Fruit fly (Drosophila melanogaster): ENCODE measurements around the gene CG12355.
A peak's percentile ranks its signal among the peaks of the same experiment; 100 is the strongest.

CG12355 gene

dm6 chr3L:15493886-15494598 lies 1.3 kb downstream of the CG12355 start (continued):
- TF ChIP-seq CG15011 (GFP tag; optimal IDR thresholded peaks at IDR 0.05) (no peak), ATbp (GFP tag; optimal IDR thresholded peaks at IDR 0.05) (peak; percentile 40), HmgD (GFP tag; optimal IDR thresholded peaks at IDR 0.05) (no peak), CG10366 (GFP tag; IDR thresholded peaks at IDR 0.05) (no peak; the same call in 1 of the 2 replicates), CG32772 (GFP tag; IDR thresholded peaks at IDR 0.05) (no peak), Ravus (GFP tag; IDR thresholded peaks at IDR 0.05) (no peak; the same call in 1 of the 2 replicates), zfh2 (GFP tag; optimal IDR thresholded peaks at IDR 0.05) (no peak), CG3838 (GFP tag; optimal IDR thresholded peaks at IDR 0.05) (no peak), exex (tag; optimal IDR thresholded peaks at IDR 0.05) (no peak), Camta (GFP tag; optimal IDR thresholded peaks at IDR 0.05) (no peak), CG12659 (GFP tag; optimal IDR thresholded peaks at IDR 0.05) (peak; percentile 23), CG34224 (GFP tag; IDR thresholded peaks at IDR 0.05; ENCODE audit: partially characterized antibody) (no peak), crc (GFP tag; optimal IDR thresholded peaks at IDR 0.05) (no peak), Oaz (GFP tag; IDR thresholded peaks at IDR 0.05) (no peak), CG16779 (GFP tag; IDR thresholded peaks at IDR 0.05) (no peak), gem (tag; optimal IDR thresholded peaks at IDR 0.05) (peak; percentile 63), psq (GFP tag; optimal IDR thresholded peaks at IDR 0.05) (no peak), danr (GFP tag; IDR thresholded peaks at IDR 0.05) (no peak), HmgZ (tag; optimal IDR thresholded peaks at IDR 0.05) (no peak), CG5953 (GFP tag; IDR thresholded peaks at IDR 0.05) (no peak), twi (tag; optimal IDR thresholded peaks at IDR 0.05) (no peak), CG15073 (GFP tag; optimal IDR thresholded peaks at IDR 0.05) (no peak), CG14050 (GFP tag; IDR thresholded peaks at IDR 0.05) (no peak), CG11456 (GFP tag; IDR thresholded peaks at IDR 0.05) (no peak), rib (GFP tag; IDR thresholded peaks at IDR 0.05) (no peak), al (GFP tag; IDR thresholded peaks at IDR 0.05) (0 out of 2 replicates have a peak, but pooled peaks have one; percentile 24), CTCF (GFP tag; optimal IDR thresholded peaks at IDR 0.05) (no peak), CG11560 (tag; IDR thresholded peaks at IDR 0.05) (no peak), BtbVII (GFP tag; optimal IDR thresholded peaks at IDR 0.05) (no peak), CG10431 (GFP tag; optimal IDR thresholded peaks at IDR 0.05) (no peak), CG6254 (GFP tag; optimal IDR thresholded peaks at IDR 0.05) (peak; percentile 8), CG17612 (GFP tag; IDR thresholded peaks at IDR 0.05) (no peak), dmrt11E (tag; optimal IDR thresholded peaks at IDR 0.05) (no peak), CG17802 (tag; optimal IDR thresholded peaks at IDR 0.05) (no peak), ranshi (GFP tag; IDR thresholded peaks at IDR 0.05) (0 out of 2 replicates have a peak, but pooled peaks have one; percentile 12), CG1602 (GFP tag; optimal IDR thresholded peaks at IDR 0.05) (no peak), stwl (tag; optimal IDR thresholded peaks at IDR 0.05) (no peak), CG12942 (GFP tag; optimal IDR thresholded peaks at IDR 0.05) (no peak), CG5245 (GFP tag; optimal IDR thresholded peaks at IDR 0.05) (peak; percentile 26), CG13296 (GFP tag; optimal IDR thresholded peaks at IDR 0.05) (no peak), CG1233 (GFP tag; optimal IDR thresholded peaks at IDR 0.05) (no peak), ac (GFP tag; optimal IDR thresholded peaks at IDR 0.05) (no peak), lilli (GFP tag; optimal IDR thresholded peaks at IDR 0.05) (no peak), CG11247 (GFP tag; IDR thresholded peaks at IDR 0.05) (no peak), salm (tag; optimal IDR thresholded peaks at IDR 0.05) (no peak), Abd-B (GFP tag; optimal IDR thresholded peaks at IDR 0.05) (no peak), ab (GFP tag; optimal IDR thresholded peaks at IDR 0.05) (no peak), Dfd (GFP tag; optimal IDR thresholded peaks at IDR 0.05) (no peak), CG10147 (GFP tag; optimal IDR thresholded peaks at IDR 0.05) (peak; percentile 15), Hand (GFP tag; optimal IDR thresholded peaks at IDR 0.05) (no peak), wdn (GFP tag; IDR thresholded peaks at IDR 0.05) (no peak), D19B (GFP tag; optimal IDR thresholded peaks at IDR 0.05) (peak; percentile 3)
